Fruit fly (Drosophila melanogaster) whole organism, embryonic: ENCODE data around the gene CG7016.

Source experiments
- BEAF-32 ChIP-seq: fragments of 200-800 bp; sonication (Bioruptor generic); optimal IDR thresholded peaks from 3 replicates; lab custom pipeline; 2017; ENCODE audit warnings: missing biosample characterization, missing genetic modification characterization, mild to moderate bottlenecking, moderate library complexity, missing genetic modification reagents
- Bteb2 ChIP-seq: fragments of 200-800 bp; sonication (Bioruptor generic); optimal IDR thresholded peaks from 2 replicates; lab custom pipeline; 2016; ENCODE audit warnings: missing biosample characterization, missing genetic modification characterization
- CG10274 ChIP-seq: fragments of 200-800 bp; sonication (Bioruptor generic); optimal IDR thresholded peaks from 3 replicates; lab custom pipeline; 2017; ENCODE audit warnings: missing biosample characterization, mild to moderate bottlenecking, missing genetic modification characterization
- CG13296 ChIP-seq: fragments of 200-800 bp; sonication (Bioruptor generic); optimal IDR thresholded peaks from 3 replicates; lab custom pipeline; 2018; ENCODE audit warnings: missing biosample characterization, mild to moderate bottlenecking, missing genetic modification characterization
- CG15269 ChIP-seq: fragments of 200-800 bp; sonication (Bioruptor generic); optimal IDR thresholded peaks from 2 replicates; lab custom pipeline; 2018; ENCODE audit warnings: missing biosample characterization, mild to moderate bottlenecking, missing genetic modification characterization, moderate library complexity
- CG17328 ChIP-seq: fragments of 200-800 bp; sonication (Bioruptor generic); IDR thresholded peaks from 2 replicates; pipeline ENCODE4 v1.3.6; 2022; ENCODE audit warnings: missing biosample characterization, missing genetic modification characterization
- CG17361 ChIP-seq: fragments of 200-800 bp; sonication (Bioruptor generic); IDR thresholded peaks from 3 replicates; pipeline ENCODE4 v1.3.6; 2022; ENCODE audit warnings: missing biosample characterization, missing genetic modification characterization
- CG1792 ChIP-seq: fragments of 200-800 bp; sonication (Bioruptor generic); optimal IDR thresholded peaks from 2 replicates; lab custom pipeline; 2016; ENCODE audit warnings: missing biosample characterization, missing genetic modification characterization
- CG18599 ChIP-seq: fragments of 200-800 bp; sonication (Bioruptor generic); optimal IDR thresholded peaks from 3 replicates; lab custom pipeline; 2017; ENCODE audit warnings: missing biosample characterization, missing genetic modification characterization, mild to moderate bottlenecking, moderate library complexity, missing genetic modification reagents
- CG31441 ChIP-seq: fragments of 200-800 bp; sonication (Bioruptor generic); IDR thresholded peaks from 2 replicates; pipeline ENCODE4 v1.3.6; 2022; ENCODE audit warnings: missing biosample characterization, missing genetic modification characterization
- CG4360 ChIP-seq: fragments of 200-800 bp; sonication (Bioruptor generic); IDR thresholded peaks from 2 replicates; pipeline ENCODE4 v1.3.6; 2022; ENCODE audit warnings: missing biosample characterization, missing genetic modification characterization
- CG43689 ChIP-seq: fragments of 200-800 bp; sonication (Bioruptor generic); IDR thresholded peaks from 2 replicates; pipeline ENCODE4 v1.3.6; 2022; ENCODE audit warnings: missing biosample characterization, missing genetic modification characterization
- CG4424 ChIP-seq: fragments of 200-800 bp; sonication (Bioruptor generic); optimal IDR thresholded peaks from 3 replicates; lab custom pipeline; 2016; ENCODE audit warnings: missing biosample characterization, missing genetic modification characterization
- CG6689 ChIP-seq: fragments of 200-800 bp; sonication (Bioruptor generic); IDR thresholded peaks from 2 replicates; pipeline ENCODE4 v1.3.6; 2022; ENCODE audit warnings: missing biosample characterization, missing genetic modification characterization
- CG7556 ChIP-seq: fragments of 200-800 bp; sonication (Bioruptor generic); optimal IDR thresholded peaks from 2 replicates; lab custom pipeline; 2017; ENCODE audit warnings: missing biosample characterization, mild to moderate bottlenecking, missing genetic modification characterization
- CG8281 ChIP-seq: fragments of 200-800 bp; sonication (Bioruptor generic); optimal IDR thresholded peaks from 2 replicates; lab custom pipeline; 2018; ENCODE audit warnings: missing biosample characterization, mild to moderate bottlenecking, missing genetic modification characterization, moderate library complexity
- CG8765 ChIP-seq: fragments of 200-800 bp; sonication (Bioruptor generic); IDR thresholded peaks from 2 replicates; pipeline ENCODE4 v1.3.6; 2022; ENCODE audit warnings: missing biosample characterization, missing genetic modification characterization
- CkIIα-i1 ChIP-seq: fragments of 200-800 bp; sonication (Bioruptor generic); IDR thresholded peaks from 2 replicates; pipeline ENCODE4 v1.3.6; 2022; ENCODE audit warnings: missing biosample characterization, missing genetic modification characterization
- D ChIP-seq, 2 experiments: fragments of 200-800 bp in 1 of 2; fragments of >200 bp in 1 of 2; sonication (Bioruptor generic) in 1 of 2; optimal IDR thresholded peaks; 2 replicates in 1 of 2; 3 replicates in 1 of 2; lab custom pipeline; 2017; ENCODE audit warnings: mild to moderate bottlenecking in 1 of 2, missing biosample characterization in 1 of 2, missing genetic modification characterization in 1 of 2, missing genetic modification reagents in 1 of 2
- Dbx ChIP-seq: fragments of 200-800 bp; sonication (Bioruptor generic); IDR thresholded peaks from 3 replicates; pipeline ENCODE4 v1.3.6; 2022; ENCODE audit warnings: missing biosample characterization, missing genetic modification characterization
- E2f1 ChIP-seq: fragments of 200-800 bp; sonication (Bioruptor generic); IDR thresholded peaks from 2 replicates; pipeline ENCODE4 v1.3.6; 2022; ENCODE audit warnings: missing biosample characterization, missing genetic modification characterization
- Jarid2 ChIP-seq: fragments of 200-800 bp; sonication (Bioruptor generic); optimal IDR thresholded peaks from 3 replicates; lab custom pipeline; 2017; ENCODE audit warnings: mild to moderate bottlenecking, missing biosample characterization, missing genetic modification reagents, missing genetic modification characterization
- Oli ChIP-seq: fragments of 200-800 bp; sonication (Bioruptor generic); optimal IDR thresholded peaks from 2 replicates; lab custom pipeline; 2018; ENCODE audit warnings: missing biosample characterization, mild to moderate bottlenecking, missing genetic modification characterization, moderate library complexity
- Poxn ChIP-seq: fragments of 200-800 bp; sonication (Bioruptor generic); IDR thresholded peaks from 2 replicates; pipeline ENCODE4 v1.3.6; 2022; ENCODE audit warnings: missing biosample characterization, missing genetic modification characterization
- Spps ChIP-seq: fragments of 200-800 bp; sonication (Bioruptor generic); optimal IDR thresholded peaks from 2 replicates; lab custom pipeline; 2018; ENCODE audit warnings: missing biosample characterization, mild to moderate bottlenecking, missing genetic modification characterization
- Ssrp ChIP-seq: fragments of 200-800 bp; sonication (Bioruptor generic); optimal IDR thresholded peaks from 2 replicates; lab custom pipeline; 2018; ENCODE audit warnings: missing biosample characterization, mild to moderate bottlenecking, missing genetic modification characterization, moderate library complexity
- Xbp1 ChIP-seq: fragments of 200-800 bp; sonication (Bioruptor generic); optimal IDR thresholded peaks from 3 replicates; lab custom pipeline; 2016; ENCODE audit warnings: missing biosample characterization, mild to moderate bottlenecking, missing genetic modification characterization
- ac ChIP-seq: fragments of 200-800 bp; sonication (Bioruptor generic); optimal IDR thresholded peaks from 3 replicates; lab custom pipeline; 2017; ENCODE audit warnings: missing biosample characterization, mild to moderate bottlenecking, missing genetic modification characterization
- ase ChIP-seq: fragments of 200-800 bp; sonication (Bioruptor generic); IDR thresholded peaks from 3 replicates; pipeline ENCODE4 v1.3.6; 2022; ENCODE audit warnings: missing biosample characterization, missing genetic modification characterization
- ato ChIP-seq: fragments of 200-800 bp; sonication (Bioruptor generic); IDR thresholded peaks from 2 replicates; pipeline ENCODE4 v1.3.6; 2022; ENCODE audit warnings: missing biosample characterization, missing genetic modification characterization; ENCODE audit not compliant: partially characterized antibody
- cwo ChIP-seq: fragments of 200-800 bp; sonication (Bioruptor generic); optimal IDR thresholded peaks from 3 replicates; lab custom pipeline; 2017; ENCODE audit warnings: missing biosample characterization, missing genetic modification characterization, mild to moderate bottlenecking, moderate library complexity, missing genetic modification reagents
- grau ChIP-seq: fragments of 200-800 bp; optimal IDR thresholded peaks from 3 replicates; lab custom pipeline; 2019; ENCODE audit warnings: missing biosample characterization, mild to moderate bottlenecking, missing genetic modification characterization, moderate library complexity
- gsb-n ChIP-seq: fragments of 200-800 bp; sonication (Bioruptor generic); optimal IDR thresholded peaks from 3 replicates; lab custom pipeline; 2018; ENCODE audit warnings: missing biosample characterization, mild to moderate bottlenecking, missing genetic modification characterization
- hb ChIP-seq: fragments of 200-800 bp; sonication (Bioruptor generic); IDR thresholded peaks from 3 replicates; pipeline ENCODE4 v1.3.6; 2022; ENCODE audit warnings: missing biosample characterization, missing genetic modification characterization; ENCODE audit not compliant: partially characterized antibody
- hkb ChIP-seq, 2 experiments: fragments of 200-800 bp in 1 of 2; fragments of >200 bp in 1 of 2; sonication (Bioruptor generic) in 1 of 2; IDR thresholded peaks in 1 of 2; optimal IDR thresholded peaks in 1 of 2; 2 replicates each; pipeline versions ENCODE4 v1.3.6 to Lab custom; 2017 to 2022; ENCODE audit warnings: missing biosample characterization in 1 of 2, missing genetic modification characterization in 1 of 2
- insv ChIP-seq, 2 experiments: fragments of 200-800 bp; sonication (Bioruptor generic); optimal IDR thresholded peaks; 3 replicates each; lab custom pipeline; 2016 to 2018; ENCODE audit warnings: missing biosample characterization in 2 of 2, missing genetic modification characterization in 2 of 2
- jing ChIP-seq: fragments of 200-800 bp; sonication (Bioruptor generic); optimal IDR thresholded peaks from 2 replicates; lab custom pipeline; 2018; ENCODE audit warnings: missing biosample characterization, mild to moderate bottlenecking, missing genetic modification characterization
- onecut ChIP-seq: fragments of 200-800 bp; sonication (Bioruptor generic); IDR thresholded peaks from 2 replicates; pipeline ENCODE4 v1.3.6; 2022; ENCODE audit warnings: missing biosample characterization, missing genetic modification characterization
- org-1 ChIP-seq: fragments of 200-800 bp; sonication (Bioruptor generic); optimal IDR thresholded peaks from 2 replicates; lab custom pipeline; 2017; ENCODE audit warnings: missing biosample characterization, missing genetic modification characterization
- pan ChIP-seq, 4 experiments: fragments of >200 bp in 3 of 4; fragments of 200-800 bp in 1 of 4; sonication (Bioruptor generic) in 1 of 4; optimal IDR thresholded peaks in 3 of 4; IDR thresholded peaks in 1 of 4; 2 replicates each; pipeline versions ENCODE4 v1.3.6 to Lab custom; 2017 to 2022; ENCODE audit warnings: missing biosample characterization in 2 of 4, missing genetic modification characterization in 2 of 4, mixed read lengths in 1 of 4
- pb ChIP-seq: fragments of 200-800 bp; sonication (Bioruptor generic); optimal IDR thresholded peaks from 3 replicates; lab custom pipeline; 2016; ENCODE audit warnings: missing biosample characterization, missing genetic modification characterization
- ro ChIP-seq: fragments of 200-800 bp; sonication (Bioruptor generic); IDR thresholded peaks from 2 replicates; pipeline ENCODE4 v1.3.6; 2022; ENCODE audit warnings: missing biosample characterization, missing genetic modification characterization
- slou ChIP-seq: fragments of 200-800 bp; sonication (Bioruptor generic); optimal IDR thresholded peaks from 3 replicates; lab custom pipeline; 2016; ENCODE audit warnings: missing biosample characterization, missing genetic modification characterization
- sr ChIP-seq: fragments of 200-800 bp; sonication (Bioruptor generic); IDR thresholded peaks from 3 replicates; pipeline ENCODE4 v1.3.6; 2022; ENCODE audit warnings: missing biosample characterization, missing genetic modification characterization
- stc ChIP-seq: fragments of 200-800 bp; sonication (Bioruptor generic); IDR thresholded peaks from 2 replicates; pipeline ENCODE4 v1.3.6; 2022; ENCODE audit warnings: missing biosample characterization, missing genetic modification characterization
- tio ChIP-seq: fragments of 200-800 bp; sonication (Bioruptor generic); optimal IDR thresholded peaks from 2 replicates; lab custom pipeline; 2017; ENCODE audit warnings: missing biosample characterization, missing genetic modification characterization, inconsistent platforms
- tx ChIP-seq: fragments of 200-800 bp; sonication (Bioruptor generic); optimal IDR thresholded peaks from 2 replicates; lab custom pipeline; 2016; ENCODE audit warnings: missing biosample characterization, missing genetic modification characterization
- vvl ChIP-seq: fragments of 200-800 bp; sonication (Bioruptor generic); IDR thresholded peaks from 2 replicates; pipeline ENCODE4 v1.3.6; 2022; ENCODE audit warnings: missing biosample characterization, missing genetic modification characterization

CG7016 gene

dm6 chr3R:24813637-24814301 lies 49.0 kb upstream of the CG7016 start, which contains the start of the genes lili and CG34150 (continued):
- TF ChIP-seq onecut (GFP tag; lab: Robert Waterston, UW) (peak; percentile 47), org-1 (GFP tag; lab: Kevin White, UChicago) (no peak), BEAF-32 (GFP tag; lab: Kevin White, UChicago) (peak; percentile 83), E2f1 (GFP tag; lab: Robert Waterston, UW) (peak; percentile 43; the same call in 1 of the 2 replicates), CG15269 (tag; lab: Kevin White, UChicago) (peak; percentile 81), CG8281 (peak; percentile 36), CG7556 (peak; percentile 64), Ssrp (tag; lab: Kevin White, UChicago) (peak; percentile 65), vvl (GFP tag; lab: Robert Waterston, UW) (peak; percentile 85), D (optimal IDR thresholded peaks at IDR 0.05; lab: Kevin White, UChicago) (no peak), D (GFP tag; optimal IDR thresholded peaks at IDR 0.05; lab: Kevin White, UChicago) (no peak), Poxn (GFP tag; lab: Robert Waterston, UW) (no peak), Jarid2 (GFP tag; lab: Kevin White, UChicago) (peak; percentile 90), CG6689 (peak; percentile 80), tio (GFP tag; lab: Kevin White, UChicago) (peak; percentile 54), Spps (tag; lab: Kevin White, UChicago) (peak; percentile 43), CG1792 (GFP tag; lab: Kevin White, UChicago) (peak; percentile 41), sr (GFP tag; lab: Robert Waterston, UW) (no peak), CG10274 (GFP tag; lab: Kevin White, UChicago) (no peak), CG43689 (GFP tag; lab: Robert Waterston, UW) (no peak), CG4360 (GFP tag; lab: Robert Waterston, UW) (no peak), Dbx (GFP tag; lab: Robert Waterston, UW) (peak; percentile 82), CG17328 (GFP tag; lab: Robert Waterston, UW) (peak; percentile 62), CG17361 (GFP tag; lab: Robert Waterston, UW) (peak; percentile 78), grau (tag; lab: Kevin White, UChicago) (peak; percentile 75), cwo (GFP tag; lab: Kevin White, UChicago) (peak; percentile 40), slou (GFP tag; lab: Kevin White, UChicago) (peak; percentile 48), Xbp1 (peak; percentile 84), CG8765 (GFP tag; lab: Robert Waterston, UW) (no peak), pb (GFP tag; lab: Kevin White, UChicago) (no peak), gsb-n (tag; lab: Kevin White, UChicago) (peak; percentile 43), tx (peak; percentile 61), Oli (tag; lab: Kevin White, UChicago) (peak; percentile 50), ac (GFP tag; lab: Kevin White, UChicago) (no peak), pan (optimal IDR thresholded peaks at IDR 0.05; lab: Kevin White, UChicago) (no peak), pan (GFP tag; optimal IDR thresholded peaks at IDR 0.05 in 1 of 2, IDR thresholded peaks at IDR 0.05 in 1 of 2) (peak in 1 of 2 experiments; percentile 67), stc (GFP tag; lab: Robert Waterston, UW) (peak; percentile 56), ase (no peak), ato (GFP tag; lab: Robert Waterston, UW) (peak; percentile 58; the same call in 1 of the 2 replicates), CG31441 (peak; percentile 78), Bteb2 (peak; percentile 86), CkIIα-i1 (GFP tag; lab: Robert Waterston, UW) (no peak), hkb (optimal IDR thresholded peaks at IDR 0.05; lab: Kevin White, UChicago) (peak; percentile 19), hkb (GFP tag; IDR thresholded peaks at IDR 0.05; lab: Robert Waterston, UW) (peak; percentile 69), jing (GFP tag; lab: Kevin White, UChicago) (no peak), CG18599 (GFP tag; lab: Kevin White, UChicago) (peak; percentile 76), hb (GFP tag; lab: Robert Waterston, UW) (peak; percentile 67; the same call in 1 of the 3 replicates), insv (GFP tag; optimal IDR thresholded peaks at IDR 0.05; lab: Kevin White, UChicago) (peak in 1 of 2 experiments; percentile 32), CG13296 (peak; percentile 74), CG4424 (GFP tag; lab: Kevin White, UChicago) (peak; percentile 78), ro (GFP tag; lab: Robert Waterston, UW) (0 out of 2 replicates have a peak, but pooled peaks have one; percentile 39)
